Fruit fly (Drosophila melanogaster) S2 (cell line): ENCODE data around the gene Nup107.

Source experiments
- CG8478 ChIP-seq: fragments of >200 bp; optimal IDR thresholded peaks from 2 replicates; lab custom pipeline; 2018
- CTCF ChIP-seq, 2 experiments: fragments of >200 bp; optimal IDR thresholded peaks; 2 replicates each; lab custom pipeline; 2018

DNA sequence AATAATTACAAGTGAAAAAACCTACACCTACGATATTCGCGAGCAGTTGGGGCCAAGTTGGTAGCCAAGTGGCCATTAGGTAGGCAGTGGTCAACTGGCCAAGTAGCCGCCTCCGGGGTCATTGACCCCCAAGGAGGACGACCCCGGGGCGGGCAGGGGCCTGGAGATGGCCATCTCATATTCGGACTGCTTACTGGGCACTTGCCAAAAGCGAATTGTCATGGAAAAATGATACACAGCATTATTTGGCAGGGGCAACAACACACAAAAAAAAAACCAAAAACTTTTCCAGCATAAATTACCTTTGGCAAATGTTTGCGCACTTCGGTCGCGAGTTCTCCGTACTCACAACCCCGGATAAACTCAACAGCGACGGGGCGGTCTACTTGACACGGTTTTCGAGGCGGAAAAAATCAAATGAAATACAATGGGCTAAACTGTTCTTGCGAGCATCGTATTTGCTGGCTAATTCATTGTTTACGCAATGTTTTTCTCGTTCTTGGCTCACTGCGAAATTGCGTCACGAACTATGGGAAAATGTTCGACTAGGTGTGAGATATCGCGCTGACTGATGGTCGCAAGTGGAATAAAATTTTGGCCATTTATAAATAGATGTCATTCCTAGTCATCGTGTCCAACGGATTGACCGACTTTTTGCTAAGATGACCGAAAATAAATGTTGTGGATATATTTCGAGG, 15.2 kb upstream of the Nup107 start:
- no peak for TF ChIP-seq CG8478 (lab: Kevin White, UChicago)
- no peak for TF ChIP-seq CTCF (optimal IDR thresholded peaks at IDR 0.05; lab: Kevin White, UChicago)
